Worm (Caenorhabditis elegans): ENCODE data around the gene F28C6.10.

The F28C6.10 gene

ce11 chrII:8610585-8610984 is 2.8 kb downstream of the F28C6.10 start:
- TF ChIP-seq pha-4 (tag; optimal IDR thresholded peaks at IDR 0.05) (no peak), fos-1 (tag; optimal IDR thresholded peaks at IDR 0.05) (no peak), fkh-10 (GFP tag; optimal IDR thresholded peaks at IDR 0.05) (no peak), aly-2 (tag; optimal IDR thresholded peaks at IDR 0.05) (no peak), elt-1 (tag; optimal IDR thresholded peaks at IDR 0.05) (no peak), ama-1 (optimal IDR thresholded peaks at IDR 0.05) (no peak), nhr-23 (tag; optimal IDR thresholded peaks at IDR 0.05) (no peak), eor-1 (tag; optimal IDR thresholded peaks at IDR 0.05) (no peak), hmg-11 (tag; optimal IDR thresholded peaks at IDR 0.05) (no peak), unc-62 (GFP tag; optimal IDR thresholded peaks at IDR 0.05) (no peak), jun-1 (tag; optimal IDR thresholded peaks at IDR 0.05) (no peak), nhr-43 (tag; optimal IDR thresholded peaks at IDR 0.05; ENCODE audit: poor library complexity, severe bottlenecking) (no peak)

- no peak for TF ChIP-seq pqm-1 (tag; optimal IDR thresholded peaks at IDR 0.05)
Measured at ce11 chrII:8611330-8611729, 3.6 kb downstream of the F28C6.10 start.

- no peak for TF ChIP-seq egl-27 (tag; optimal IDR thresholded peaks at IDR 0.05)
- no peak for TF ChIP-seq unc-62 (GFP tag; optimal IDR thresholded peaks at IDR 0.05)
- no peak for TF ChIP-seq elt-1 (tag; optimal IDR thresholded peaks at IDR 0.05)
- TF ChIP-seq eor-1 (tag; optimal IDR thresholded peaks at IDR 0.05): no peak
- no peak for TF ChIP-seq pha-4 (tag; optimal IDR thresholded peaks at IDR 0.05)
- TF ChIP-seq unc-39 (tag; optimal IDR thresholded peaks at IDR 0.05): no peak
- TF ChIP-seq snpc-4 (tag; optimal IDR thresholded peaks at IDR 0.05): no peak
- no peak for TF ChIP-seq fos-1 (tag; optimal IDR thresholded peaks at IDR 0.05)
- no peak for TF ChIP-seq nhr-23 (tag; optimal IDR thresholded peaks at IDR 0.05)
- TF ChIP-seq zag-1 (tag; optimal IDR thresholded peaks at IDR 0.05): no peak
- TF ChIP-seq fkh-2 (tag; optimal IDR thresholded peaks at IDR 0.05): no peak
- TF ChIP-seq hmg-11 (tag; optimal IDR thresholded peaks at IDR 0.05): no peak
Measured at ce11 chrII:8612470-8612869, 4.7 kb downstream of the F28C6.10 start, which contains the start of gene T22C8.1. TSS of gene T22C8.1 (plus strand) at chrII:8612770.

ce11 chrII:8616155-8616554 is 8.4 kb downstream of the F28C6.10 start:
- TF ChIP-seq ztf-11 (tag; optimal IDR thresholded peaks at IDR 0.05): no peak
- TF ChIP-seq egl-5 (tag; optimal IDR thresholded peaks at IDR 0.05): no peak
- no peak for TF ChIP-seq mdl-1 (tag; optimal IDR thresholded peaks at IDR 0.05)
- TF ChIP-seq daf-12 (tag; optimal IDR thresholded peaks at IDR 0.05): no peak
- no peak for TF ChIP-seq jun-1 (tag; optimal IDR thresholded peaks at IDR 0.05)
- no peak for TF ChIP-seq zag-1 (tag; optimal IDR thresholded peaks at IDR 0.05)
- no peak for TF ChIP-seq snpc-4 (tag; optimal IDR thresholded peaks at IDR 0.05)
- no peak for TF ChIP-seq nhr-28 (tag; optimal IDR thresholded peaks at IDR 0.05)
- no peak for TF ChIP-seq nhr-25 (tag; optimal IDR thresholded peaks at IDR 0.05)
- no peak for TF ChIP-seq pha-4 (tag; optimal IDR thresholded peaks at IDR 0.05)
- no peak for TF ChIP-seq R02D3.7 (tag; optimal IDR thresholded peaks at IDR 0.05)

ce11 chrII:8617516-8617915 is 9.8 kb downstream of the F28C6.10 start, which contains the start of gene chhy-1:
TSS of gene chhy-1 (minus strand) at chrII:8617616.
- TF ChIP-seq lin-15B (tag; optimal IDR thresholded peaks at IDR 0.05) (no peak), nhr-25 (tag; optimal IDR thresholded peaks at IDR 0.05) (no peak), egl-5 (tag; optimal IDR thresholded peaks at IDR 0.05) (no peak), zag-1 (tag; optimal IDR thresholded peaks at IDR 0.05) (no peak), R02D3.7 (tag; optimal IDR thresholded peaks at IDR 0.05) (no peak), fkh-2 (tag; optimal IDR thresholded peaks at IDR 0.05) (no peak), pqm-1 (tag; optimal IDR thresholded peaks at IDR 0.05) (no peak), nhr-28 (tag; optimal IDR thresholded peaks at IDR 0.05) (no peak)

- TF ChIP-seq pha-4 (tag; optimal IDR thresholded peaks at IDR 0.05) (peak; percentile 10), elt-1 (tag; optimal IDR thresholded peaks at IDR 0.05) (no peak), fkh-10 (GFP tag; optimal IDR thresholded peaks at IDR 0.05) (no peak)
Measured at ce11 chrII:8621883-8622282, 14.1 kb downstream of the F28C6.10 start, which contains the start of gene T22C8.3. TSS of gene T22C8.3 (minus strand) at chrII:8621983.

ce11 chrII:8623396-8623795 is 15.6 kb downstream of the F28C6.10 start, which contains the start of gene T22C8.4:
TSS of gene T22C8.4 (minus strand) at chrII:8623496.
- TF ChIP-seq jun-1 (tag; optimal IDR thresholded peaks at IDR 0.05): no peak
- no peak for TF ChIP-seq nhr-67 (tag; optimal IDR thresholded peaks at IDR 0.05)
- TF ChIP-seq nhr-11 (tag; optimal IDR thresholded peaks at IDR 0.05): no peak
